Fruit fly (Drosophila melanogaster) whole organism, embryonic: ENCODE results near the gene Dap160.
A peak's percentile ranks its signal among the peaks of the same experiment; 100 is the strongest.

Experiments
- B-H1 ChIP-seq: fragments of 200-800 bp; sonication (Bioruptor generic); IDR thresholded peaks from 3 replicates; pipeline ENCODE4 v1.3.6; 2022; ENCODE audit warnings: missing biosample characterization, missing genetic modification characterization
- CG1024 ChIP-seq: fragments of 200-800 bp; sonication (Bioruptor generic); IDR thresholded peaks from 2 replicates; pipeline ENCODE4 v1.3.6; 2022; ENCODE audit warnings: missing biosample characterization, missing genetic modification characterization
- CG11085 ChIP-seq: fragments of 200-800 bp; sonication (Bioruptor generic); IDR thresholded peaks from 2 replicates; pipeline ENCODE4 v1.3.6; 2022; ENCODE audit warnings: missing biosample characterization, missing genetic modification characterization
- CG11398 ChIP-seq: fragments of 200-800 bp; sonication (Bioruptor generic); optimal IDR thresholded peaks from 2 replicates; lab custom pipeline; 2016; ENCODE audit warnings: missing biosample characterization, missing genetic modification characterization
- CG14667 ChIP-seq: fragments of 200-800 bp; sonication (Bioruptor generic); IDR thresholded peaks from 2 replicates; pipeline ENCODE4 v1.3.6; 2022; ENCODE audit warnings: missing biosample characterization, missing genetic modification characterization
- CG1529 ChIP-seq: fragments of 200-800 bp; sonication (Bioruptor generic); optimal IDR thresholded peaks from 3 replicates; lab custom pipeline; 2018; ENCODE audit warnings: missing biosample characterization, missing genetic modification characterization
- CG15514 ChIP-seq: fragments of 200-800 bp; sonication (Bioruptor generic); optimal IDR thresholded peaks from 3 replicates; lab custom pipeline; 2017; ENCODE audit warnings: missing biosample characterization, missing genetic modification characterization, mild to moderate bottlenecking, moderate library complexity, missing genetic modification reagents
- CG17186 ChIP-seq: fragments of 200-800 bp; sonication (Bioruptor generic); optimal IDR thresholded peaks from 3 replicates; lab custom pipeline; 2017; ENCODE audit warnings: missing biosample characterization, missing genetic modification reagents, missing genetic modification characterization
- CG1832 ChIP-seq: fragments of 200-800 bp; sonication (Bioruptor generic); optimal IDR thresholded peaks from 2 replicates; lab custom pipeline; 2017; ENCODE audit warnings: missing biosample characterization, mild to moderate bottlenecking, missing genetic modification characterization, inconsistent platforms
- CG2116 ChIP-seq: fragments of 200-800 bp; sonication (Bioruptor generic); optimal IDR thresholded peaks from 3 replicates; lab custom pipeline; 2018; ENCODE audit warnings: missing biosample characterization, mild to moderate bottlenecking, missing genetic modification characterization
- CG2889 ChIP-seq: fragments of 200-800 bp; sonication (Bioruptor generic); IDR thresholded peaks from 3 replicates; pipeline ENCODE4 v1.3.6; 2022; ENCODE audit warnings: missing biosample characterization, missing genetic modification characterization
- CG30403 ChIP-seq: fragments of 200-800 bp; sonication (Bioruptor generic); optimal IDR thresholded peaks from 3 replicates; lab custom pipeline; 2016; ENCODE audit warnings: missing biosample characterization, missing genetic modification characterization
- CG31441 ChIP-seq: fragments of 200-800 bp; sonication (Bioruptor generic); IDR thresholded peaks from 2 replicates; pipeline ENCODE4 v1.3.6; 2022; ENCODE audit warnings: missing biosample characterization, missing genetic modification characterization
- CG32532 ChIP-seq: fragments of 200-800 bp; sonication (Bioruptor generic); IDR thresholded peaks from 2 replicates; pipeline ENCODE4 v1.3.6; 2022; ENCODE audit warnings: missing biosample characterization, missing genetic modification characterization
- CG32772 ChIP-seq: fragments of 200-800 bp; sonication (Bioruptor generic); IDR thresholded peaks from 2 replicates; pipeline ENCODE4 v1.3.6; 2022; ENCODE audit warnings: missing biosample characterization, missing genetic modification characterization
- CG5953 ChIP-seq: fragments of 200-800 bp; sonication (Bioruptor generic); IDR thresholded peaks from 2 replicates; pipeline ENCODE4 v1.3.6; 2022; ENCODE audit warnings: missing biosample characterization, missing genetic modification characterization
- CG6254 ChIP-seq: fragments of 200-800 bp; sonication (Bioruptor generic); optimal IDR thresholded peaks from 3 replicates; lab custom pipeline; 2017; ENCODE audit warnings: mild to moderate bottlenecking, missing biosample characterization, missing genetic modification reagents, missing genetic modification characterization
- CG7963 ChIP-seq: fragments of 200-800 bp; sonication (Bioruptor generic); IDR thresholded peaks from 3 replicates; pipeline ENCODE4 v1.3.6; 2022; ENCODE audit warnings: missing biosample characterization, missing genetic modification characterization; ENCODE audit not compliant: partially characterized antibody
- CG8765 ChIP-seq: fragments of 200-800 bp; sonication (Bioruptor generic); IDR thresholded peaks from 2 replicates; pipeline ENCODE4 v1.3.6; 2022; ENCODE audit warnings: missing biosample characterization, missing genetic modification characterization
- CoRest ChIP-seq: fragments of 200-800 bp; sonication (Bioruptor generic); optimal IDR thresholded peaks from 3 replicates; lab custom pipeline; 2018; ENCODE audit warnings: missing biosample characterization, mild to moderate bottlenecking, missing genetic modification characterization, moderate library complexity
- Dbx ChIP-seq: fragments of 200-800 bp; sonication (Bioruptor generic); IDR thresholded peaks from 3 replicates; pipeline ENCODE4 v1.3.6; 2022; ENCODE audit warnings: missing biosample characterization, missing genetic modification characterization
- E2f1 ChIP-seq: fragments of 200-800 bp; sonication (Bioruptor generic); IDR thresholded peaks from 2 replicates; pipeline ENCODE4 v1.3.6; 2022; ENCODE audit warnings: missing biosample characterization, missing genetic modification characterization
- Eip74EF ChIP-seq, 2 experiments: fragments of 200-800 bp in 1 of 2; fragments of >200 bp in 1 of 2; sonication (Bioruptor generic) in 1 of 2; optimal IDR thresholded peaks; 2 replicates each; lab custom pipeline; 2017 to 2019; ENCODE audit warnings: missing biosample characterization in 2 of 2, missing genetic modification characterization in 2 of 2, mild to moderate bottlenecking in 1 of 2, moderate library complexity in 1 of 2
- Gsc ChIP-seq: fragments of 200-800 bp; sonication (Bioruptor generic); IDR thresholded peaks from 2 replicates; pipeline ENCODE4 v1.3.6; 2022; ENCODE audit warnings: missing biosample characterization, missing genetic modification characterization
- HmgD ChIP-seq: fragments of 200-800 bp; sonication (Bioruptor generic); optimal IDR thresholded peaks from 3 replicates; lab custom pipeline; 2016; ENCODE audit warnings: missing biosample characterization, missing genetic modification characterization
- Jarid2 ChIP-seq: fragments of 200-800 bp; sonication (Bioruptor generic); optimal IDR thresholded peaks from 3 replicates; lab custom pipeline; 2017; ENCODE audit warnings: mild to moderate bottlenecking, missing biosample characterization, missing genetic modification reagents, missing genetic modification characterization
- MESR4 ChIP-seq: fragments of 200-800 bp; sonication (Bioruptor generic); optimal IDR thresholded peaks from 2 replicates; lab custom pipeline; 2018; ENCODE audit warnings: missing biosample characterization, mild to moderate bottlenecking, missing genetic modification characterization, moderate library complexity
- Nf-YC ChIP-seq: fragments of 200-800 bp; optimal IDR thresholded peaks from 3 replicates; lab custom pipeline; 2019; ENCODE audit warnings: missing biosample characterization, mild to moderate bottlenecking, missing genetic modification characterization, moderate library complexity
- Opbp ChIP-seq: fragments of 200-800 bp; sonication (Bioruptor generic); IDR thresholded peaks from 3 replicates; pipeline ENCODE4 v1.3.6; 2022; ENCODE audit warnings: missing biosample characterization, missing genetic modification characterization; ENCODE audit not compliant: partially characterized antibody
- Pdp1 ChIP-seq, 2 experiments: fragments of 200-800 bp; sonication (Bioruptor generic); optimal IDR thresholded peaks; 3 replicates each; lab custom pipeline; 2016; ENCODE audit warnings: missing biosample characterization in 2 of 2, missing genetic modification characterization in 2 of 2, mild to moderate bottlenecking in 1 of 2, moderate library complexity in 1 of 2
- amos ChIP-seq: fragments of 200-800 bp; sonication (Bioruptor generic); IDR thresholded peaks from 2 replicates; pipeline ENCODE4 v1.3.6; 2022; ENCODE audit warnings: missing biosample characterization, missing genetic modification characterization; ENCODE audit not compliant: partially characterized antibody
- ash1 ChIP-seq: fragments of 200-800 bp; sonication (Bioruptor generic); optimal IDR thresholded peaks from 2 replicates; lab custom pipeline; 2018; ENCODE audit warnings: missing biosample characterization, mild to moderate bottlenecking, missing genetic modification characterization
- bigmax ChIP-seq: fragments of 200-800 bp; sonication (Bioruptor generic); optimal IDR thresholded peaks from 2 replicates; lab custom pipeline; 2018; ENCODE audit warnings: missing biosample characterization, mild to moderate bottlenecking, missing genetic modification characterization
- bowl ChIP-seq: fragments of 200-800 bp; sonication (Bioruptor generic); IDR thresholded peaks from 2 replicates; pipeline ENCODE4 v1.3.6; 2022; ENCODE audit warnings: missing biosample characterization, missing genetic modification characterization
- chn ChIP-seq: fragments of 200-800 bp; sonication (Bioruptor generic); optimal IDR thresholded peaks from 2 replicates; lab custom pipeline; 2016; ENCODE audit warnings: missing biosample characterization, missing genetic modification characterization
- cwo ChIP-seq: fragments of 200-800 bp; sonication (Bioruptor generic); optimal IDR thresholded peaks from 3 replicates; lab custom pipeline; 2017; ENCODE audit warnings: missing biosample characterization, missing genetic modification characterization, mild to moderate bottlenecking, moderate library complexity, missing genetic modification reagents
- en ChIP-seq: fragments of 200-800 bp; sonication (Bioruptor generic); optimal IDR thresholded peaks from 2 replicates; lab custom pipeline; 2016; ENCODE audit warnings: missing biosample characterization, missing genetic modification characterization
- fd102C ChIP-seq: fragments of 200-800 bp; sonication (Bioruptor generic); optimal IDR thresholded peaks from 2 replicates; lab custom pipeline; 2018; ENCODE audit warnings: missing biosample characterization, mild to moderate bottlenecking, missing genetic modification characterization, moderate library complexity
- gt ChIP-seq: fragments of 200-800 bp; sonication (Bioruptor generic); IDR thresholded peaks from 2 replicates; pipeline ENCODE4 v1.3.6; 2022; ENCODE audit warnings: missing biosample characterization, missing genetic modification characterization
- insv ChIP-seq, 2 experiments: fragments of 200-800 bp; sonication (Bioruptor generic); optimal IDR thresholded peaks; 3 replicates each; lab custom pipeline; 2016 to 2018; ENCODE audit warnings: missing biosample characterization in 2 of 2, missing genetic modification characterization in 2 of 2
- lab ChIP-seq: fragments of 200-800 bp; sonication (Bioruptor generic); optimal IDR thresholded peaks from 3 replicates; lab custom pipeline; 2017; ENCODE audit warnings: missing biosample characterization, missing genetic modification characterization, mild to moderate bottlenecking, moderate library complexity, missing genetic modification reagents
- pb ChIP-seq: fragments of 200-800 bp; sonication (Bioruptor generic); optimal IDR thresholded peaks from 3 replicates; lab custom pipeline; 2016; ENCODE audit warnings: missing biosample characterization, missing genetic modification characterization
- peb ChIP-seq: fragments of 200-800 bp; sonication (Bioruptor generic); IDR thresholded peaks from 2 replicates; pipeline ENCODE4 v1.3.6; 2022; ENCODE audit warnings: missing biosample characterization, missing genetic modification characterization
- pzg ChIP-seq: fragments of 200-800 bp; sonication (Bioruptor generic); optimal IDR thresholded peaks from 3 replicates; lab custom pipeline; 2018; ENCODE audit warnings: missing biosample characterization, mild to moderate bottlenecking, missing genetic modification characterization, moderate library complexity
- sens ChIP-seq: fragments of 200-800 bp; sonication (Bioruptor generic); peaks from one replicate; lab custom pipeline; 2016; ENCODE audit warnings: missing biosample characterization, missing genetic modification characterization
- sima ChIP-seq: fragments of 200-800 bp; sonication (Bioruptor generic); optimal IDR thresholded peaks from 2 replicates; lab custom pipeline; 2016; ENCODE audit warnings: missing biosample characterization, missing genetic modification characterization
- slp2 ChIP-seq: fragments of 200-800 bp; sonication (Bioruptor generic); optimal IDR thresholded peaks from 2 replicates; lab custom pipeline; 2016; ENCODE audit warnings: missing biosample characterization, missing genetic modification characterization
- tgo ChIP-seq: fragments of 200-800 bp; sonication (Bioruptor generic); IDR thresholded peaks from 3 replicates; pipeline ENCODE4 v1.3.6; 2022; ENCODE audit warnings: missing biosample characterization, missing genetic modification characterization
- tio ChIP-seq: fragments of 200-800 bp; sonication (Bioruptor generic); optimal IDR thresholded peaks from 2 replicates; lab custom pipeline; 2017; ENCODE audit warnings: missing biosample characterization, missing genetic modification characterization, inconsistent platforms
- unc-4 ChIP-seq: fragments of 200-800 bp; sonication (Bioruptor generic); IDR thresholded peaks from 2 replicates; pipeline ENCODE4 v1.3.6; 2022; ENCODE audit warnings: missing biosample characterization, missing genetic modification characterization; ENCODE audit not compliant: partially characterized antibody
- yki ChIP-seq: fragments of >200 bp; optimal IDR thresholded peaks from 3 replicates; lab custom pipeline; 2018

Gene Dap160

dm6 chr2L:21149053-21149452 lies 6.9 kb upstream of the Dap160 start (continued):
- TF ChIP-seq ash1 (GFP tag; lab: Kevin White, UChicago) (no peak), bigmax (GFP tag; lab: Kevin White, UChicago) (no peak), CG32772 (GFP tag; lab: Robert Waterston, UW) (0 out of 2 replicates have a peak, but pooled peaks have one; percentile 23), unc-4 (GFP tag; lab: Robert Waterston, UW) (peak; percentile 77), insv (GFP tag; optimal IDR thresholded peaks at IDR 0.05; lab: Kevin White, UChicago) (no peak), chn (GFP tag; lab: Kevin White, UChicago) (no peak), CG32532 (GFP tag; lab: Robert Waterston, UW) (peak; percentile 79), slp2 (no peak), amos (GFP tag; lab: Robert Waterston, UW) (peak; percentile 74), CG30403 (GFP tag; lab: Kevin White, UChicago) (peak; percentile 50), Nf-YC (tag; lab: Kevin White, UChicago) (no peak), Pdp1 (GFP tag; optimal IDR thresholded peaks at IDR 0.05; lab: Kevin White, UChicago) (no peak), tgo (GFP tag; lab: Robert Waterston, UW) (peak; percentile 42; the same call in 1 of the 3 replicates), Gsc (no peak), CG1529 (GFP tag; lab: Kevin White, UChicago) (no peak), tio (GFP tag; lab: Kevin White, UChicago) (peak; percentile 26), CoRest (tag; lab: Kevin White, UChicago) (peak; percentile 66), bowl (GFP tag; lab: Robert Waterston, UW) (no peak), E2f1 (GFP tag; lab: Robert Waterston, UW) (peak; percentile 60), CG31441 (GFP tag; lab: Robert Waterston, UW) (peak; percentile 59; the same call in 1 of the 2 replicates), en (GFP tag; lab: Kevin White, UChicago) (no peak), pzg (GFP tag; lab: Kevin White, UChicago) (peak; percentile 71), CG1832 (GFP tag; lab: Kevin White, UChicago) (no peak), yki (no peak), pb (no peak), CG5953 (GFP tag; lab: Robert Waterston, UW) (no peak), HmgD (GFP tag; lab: Kevin White, UChicago) (no peak), MESR4 (GFP tag; lab: Kevin White, UChicago) (no peak), Opbp (GFP tag; lab: Robert Waterston, UW) (peak; percentile 74), CG8765 (GFP tag; lab: Robert Waterston, UW) (no peak), sima (GFP tag; lab: Kevin White, UChicago) (no peak), CG7963 (GFP tag; lab: Robert Waterston, UW) (peak; percentile 39; the same call in 1 of the 3 replicates), Jarid2 (GFP tag; lab: Kevin White, UChicago) (no peak), CG14667 (GFP tag; lab: Robert Waterston, UW) (peak; percentile 35; the same call in 1 of the 2 replicates), sens (peak; percentile 31), CG2889 (no peak), cwo (GFP tag; lab: Kevin White, UChicago) (no peak), lab (no peak), peb (GFP tag; lab: Robert Waterston, UW) (no peak), B-H1 (no peak; the same call in 2 of the 3 replicates), CG6254 (peak; percentile 15), Dbx (GFP tag; lab: Robert Waterston, UW) (peak; percentile 55; the same call in 1 of the 3 replicates), CG15514 (peak; percentile 80), CG17186 (GFP tag; lab: Kevin White, UChicago) (no peak), CG2116 (GFP tag; lab: Kevin White, UChicago) (peak; percentile 93), CG11398 (no peak), Eip74EF (GFP tag; optimal IDR thresholded peaks at IDR 0.05; lab: Kevin White, UChicago) (peak in 1 of 2 experiments; percentile 48), CG11085 (no peak), fd102C (GFP tag; lab: Kevin White, UChicago) (no peak), gt (GFP tag; lab: Robert Waterston, UW) (no peak), CG1024 (no peak)
